Worm (Caenorhabditis elegans) whole organism, L1 larva: ENCODE measurements around the gene C05D9.7.

Source experiments
- C04F5.9 ChIP-seq: sonication (generic microtip); optimal IDR thresholded peaks from 2 replicates; lab custom pipeline; 2016; ENCODE audit warnings: missing genetic modification characterization, missing compliant biosample characterization
- C16A3.4 ChIP-seq: fragments of 150-350 bp; optimal IDR thresholded peaks from 2 replicates; lab custom pipeline; 2014; ENCODE audit warnings: missing biosample characterization, missing genetic modification characterization
- C34B4.2 ChIP-seq: sonication (generic microtip); optimal IDR thresholded peaks from 2 replicates; lab custom pipeline; 2017; ENCODE audit warnings: mild to moderate bottlenecking, missing genetic modification characterization, missing compliant biosample characterization
- Y116A8C.19 ChIP-seq: sonication (generic microtip); optimal IDR thresholded peaks from 2 replicates; lab custom pipeline; 2016; ENCODE audit warnings: missing compliant biosample characterization, missing genetic modification characterization, borderline replicate concordance
- alr-1 ChIP-seq: fragments of 200-800 bp; sonication (Bioruptor generic); optimal IDR thresholded peaks from 2 replicates; lab custom pipeline; 2018; ENCODE audit warnings: borderline replicate concordance, mild to moderate bottlenecking, missing genetic modification characterization, missing compliant biosample characterization
- aly-2 ChIP-seq: fragments of 150-350 bp; optimal IDR thresholded peaks from 2 replicates; lab custom pipeline; 2014; ENCODE audit warnings: missing biosample characterization, missing genetic modification characterization
- ceh-63 ChIP-seq: fragments of 200-800 bp; sonication (Bioruptor generic); optimal IDR thresholded peaks from 2 replicates; lab custom pipeline; 2018; ENCODE audit warnings: mild to moderate bottlenecking, missing genetic modification characterization, missing compliant biosample characterization
- ceh-8 ChIP-seq: fragments of 200-800 bp; sonication (Bioruptor generic); optimal IDR thresholded peaks from 2 replicates; lab custom pipeline; 2018; ENCODE audit warnings: mild to moderate bottlenecking, missing genetic modification characterization, moderate library complexity, missing compliant biosample characterization
- ces-1 ChIP-seq: fragments of 150-350 bp; optimal IDR thresholded peaks from 2 replicates; lab custom pipeline; 2014; ENCODE audit warnings: missing biosample characterization, missing genetic modification reagents, missing genetic modification characterization
- dsc-1 ChIP-seq: sonication (generic microtip); optimal IDR thresholded peaks from 2 replicates; lab custom pipeline; 2016; ENCODE audit warnings: mild to moderate bottlenecking, missing genetic modification characterization, missing compliant biosample characterization
- efl-1 ChIP-seq, 4 experiments: fragments of 150-350 bp; optimal IDR thresholded peaks in 3 of 4; peaks in 1 of 4; 1 replicate in 1 of 4; 2 replicates in 3 of 4; lab custom pipeline; 2014; ENCODE audit warnings: missing biosample characterization in 2 of 4, missing genetic modification characterization in 2 of 4, missing genetic modification reagents in 2 of 4
- elt-2 ChIP-seq: sonication (generic microtip); optimal IDR thresholded peaks from 2 replicates; lab custom pipeline; 2016; ENCODE audit warnings: missing genetic modification characterization, mild to moderate bottlenecking, inconsistent platforms, missing compliant biosample characterization, missing genetic modification reagents
- elt-3 ChIP-seq, 6 experiments: fragments of 150-350 bp in 1 of 6; sonication (generic microtip); optimal IDR thresholded peaks; 2 replicates each; lab custom pipeline; 2017 to 2018; ENCODE audit warnings: missing biosample characterization in 6 of 6, missing genetic modification characterization in 6 of 6, inconsistent platforms in 1 of 6
- ets-5 ChIP-seq: fragments of 200-800 bp; sonication (Bioruptor generic); IDR thresholded peaks from 2 replicates; pipeline ENCODE4 v1.3.6; 2022; ENCODE audit warnings: missing genetic modification characterization, missing compliant biosample characterization
- fkh-10 ChIP-seq: sonication (generic microtip); optimal IDR thresholded peaks from 2 replicates; lab custom pipeline; 2017; ENCODE audit warnings: missing biosample characterization, missing genetic modification reagents, missing genetic modification characterization
- fkh-8 ChIP-seq: sonication (generic microtip); optimal IDR thresholded peaks from 2 replicates; lab custom pipeline; 2016; ENCODE audit warnings: mild to moderate bottlenecking, missing genetic modification characterization, missing compliant biosample characterization
- hlh-17 ChIP-seq: fragments of 200-800 bp; sonication (Bioruptor generic); optimal IDR thresholded peaks from 2 replicates; lab custom pipeline; 2018; ENCODE audit warnings: missing genetic modification characterization, mild to moderate bottlenecking, missing compliant biosample characterization, moderate library complexity, borderline replicate concordance
- hpl-2 ChIP-seq: fragments of 150-350 bp; optimal IDR thresholded peaks from 2 replicates; lab custom pipeline; 2014; ENCODE audit warnings: missing biosample characterization, missing genetic modification reagents, missing genetic modification characterization
- lin-14 ChIP-seq: fragments of 200-800 bp; sonication (Bioruptor generic); optimal IDR thresholded peaks from 2 replicates; lab custom pipeline; 2018; ENCODE audit warnings: mild to moderate bottlenecking, missing genetic modification characterization, moderate library complexity, missing compliant biosample characterization
- lin-15B ChIP-seq: fragments of 150-350 bp; sonication (generic microtip); optimal IDR thresholded peaks from 3 replicates; lab custom pipeline; 2014; ENCODE audit warnings: missing biosample characterization, missing genetic modification characterization
- lin-35 ChIP-seq, 2 experiments: fragments of 150-350 bp; optimal IDR thresholded peaks; 2 replicates each; lab custom pipeline; 2014; ENCODE audit warnings: missing biosample characterization in 2 of 2, missing genetic modification characterization in 2 of 2, missing genetic modification reagents in 2 of 2
- lin-39 ChIP-seq: fragments of 150-350 bp; optimal IDR thresholded peaks from 2 replicates; lab custom pipeline; 2014; ENCODE audit warnings: missing biosample characterization, missing genetic modification reagents, missing genetic modification characterization
- lir-3 ChIP-seq: sonication (generic microtip); optimal IDR thresholded peaks from 2 replicates; lab custom pipeline; 2016; ENCODE audit warnings: mild to moderate bottlenecking, missing genetic modification characterization, moderate library complexity, missing compliant biosample characterization; ENCODE audit not compliant: poor library complexity
- lsy-2 ChIP-seq, 2 experiments: fragments of 150-350 bp; optimal IDR thresholded peaks; 2 replicates each; lab custom pipeline; 2014; ENCODE audit warnings: missing biosample characterization in 2 of 2, missing genetic modification characterization in 2 of 2
- mab-9 ChIP-seq: fragments of 200-800 bp; sonication (Bioruptor generic); IDR thresholded peaks from 2 replicates; pipeline ENCODE4 v1.3.6; 2022; ENCODE audit warnings: missing genetic modification reagents, missing genetic modification characterization, missing compliant biosample characterization
- mdl-1 ChIP-seq, 2 experiments: fragments of 150-350 bp; optimal IDR thresholded peaks; 2 replicates each; lab custom pipeline; 2014 to 2017; ENCODE audit warnings: missing biosample characterization in 2 of 2, missing genetic modification characterization in 2 of 2, inconsistent platforms in 1 of 2
- mef-2 ChIP-seq: fragments of 150-350 bp; optimal IDR thresholded peaks from 2 replicates; lab custom pipeline; 2014; ENCODE audit warnings: missing biosample characterization, missing genetic modification characterization
- nhr-11 ChIP-seq: fragments of 150-350 bp; optimal IDR thresholded peaks from 2 replicates; lab custom pipeline; 2014; ENCODE audit warnings: missing biosample characterization, missing genetic modification characterization
- nhr-237 ChIP-seq: fragments of 150-350 bp; optimal IDR thresholded peaks from 2 replicates; lab custom pipeline; 2014; ENCODE audit warnings: missing biosample characterization, missing genetic modification characterization
- nhr-28 ChIP-seq: fragments of 150-350 bp; optimal IDR thresholded peaks from 2 replicates; lab custom pipeline; 2014; ENCODE audit warnings: missing biosample characterization, missing genetic modification characterization
- nhr-71 ChIP-seq: sonication (generic microtip); optimal IDR thresholded peaks from 2 replicates; lab custom pipeline; 2016; ENCODE audit warnings: mild to moderate bottlenecking, missing genetic modification characterization, moderate library complexity, missing compliant biosample characterization
- nhr-84 ChIP-seq: sonication (generic microtip); optimal IDR thresholded peaks from 2 replicates; lab custom pipeline; 2017; ENCODE audit warnings: missing biosample characterization, missing genetic modification characterization
- nhr-85 ChIP-seq: sonication (generic microtip); peaks from one replicate; lab custom pipeline; 2016; ENCODE audit warnings: missing genetic modification characterization, inconsistent platforms, missing compliant biosample characterization
- pax-3 ChIP-seq: fragments of 200-800 bp; sonication (Bioruptor generic); optimal IDR thresholded peaks from 2 replicates; lab custom pipeline; 2018; ENCODE audit warnings: mild to moderate bottlenecking, missing genetic modification characterization, moderate library complexity, missing compliant biosample characterization
- snu-23 ChIP-seq: sonication (generic microtip); optimal IDR thresholded peaks from 2 replicates; lab custom pipeline; 2016; ENCODE audit warnings: missing genetic modification characterization, missing compliant biosample characterization
- sox-4 ChIP-seq: sonication (generic microtip); optimal IDR thresholded peaks from 2 replicates; lab custom pipeline; 2016; ENCODE audit warnings: missing genetic modification characterization, missing compliant biosample characterization
- sptf-1 ChIP-seq: fragments of 150-350 bp; optimal IDR thresholded peaks from 2 replicates; lab custom pipeline; 2014; ENCODE audit warnings: missing biosample characterization, missing genetic modification characterization
- sup-37 ChIP-seq: fragments of 200-800 bp; sonication (Bioruptor generic); optimal IDR thresholded peaks from 2 replicates; lab custom pipeline; 2018; ENCODE audit warnings: mild to moderate bottlenecking, missing genetic modification characterization, missing compliant biosample characterization
- tbx-2 ChIP-seq: sonication (generic microtip); optimal IDR thresholded peaks from 2 replicates; lab custom pipeline; 2016; ENCODE audit warnings: missing genetic modification characterization, missing compliant biosample characterization
- unc-30 ChIP-seq: sonication (generic microtip); optimal IDR thresholded peaks from 2 replicates; lab custom pipeline; 2017; ENCODE audit warnings: missing biosample characterization, missing genetic modification characterization
- unc-62 ChIP-seq: fragments of 150-350 bp; optimal IDR thresholded peaks from 2 replicates; lab custom pipeline; 2014; ENCODE audit warnings: missing biosample characterization, missing genetic modification reagents, missing genetic modification characterization
- unc-86 ChIP-seq: sonication (generic microtip); optimal IDR thresholded peaks from 2 replicates; lab custom pipeline; 2016; ENCODE audit warnings: missing genetic modification characterization, missing compliant biosample characterization
- vab-15 ChIP-seq: sonication (generic microtip); optimal IDR thresholded peaks from 2 replicates; lab custom pipeline; 2017; ENCODE audit warnings: missing genotype, mild to moderate bottlenecking, missing genetic modification characterization, missing compliant biosample characterization
- ztf-11 ChIP-seq, 2 experiments: sonication (generic microtip); optimal IDR thresholded peaks; 2 replicates each; lab custom pipeline; 2016 to 2017; ENCODE audit warnings: missing genetic modification characterization in 2 of 2, missing biosample characterization in 1 of 2, missing compliant biosample characterization in 1 of 2
- ztf-4 ChIP-seq: fragments of 150-350 bp; optimal IDR thresholded peaks from 2 replicates; lab custom pipeline; 2014; ENCODE audit warnings: missing biosample characterization, missing genetic modification characterization

C05D9.7 gene

ce11 chrX:1128503-1129036 is 9.4 kb upstream of the C05D9.7 start, which contains the start of gene snx-1 (continued):
- TF ChIP-seq lin-14 (GFP tag; lab: Kevin White, UChicago) (peak; percentile 88), hpl-2 (GFP tag; lab: Kevin White, UChicago) (no peak), unc-62 (GFP tag; lab: Kevin White, UChicago) (no peak), C34B4.2 (tag; lab: Kevin White, UChicago) (no peak), nhr-84 (tag; lab: Kevin White, UChicago) (no peak), nhr-11 (no peak), nhr-71 (tag; lab: Kevin White, UChicago) (peak; percentile 57), sup-37 (GFP tag; lab: Kevin White, UChicago) (no peak), nhr-28 (tag; lab: Kevin White, UChicago) (no peak), lin-15B (tag; lab: Kevin White, UChicago) (peak; percentile 37), lin-35 (GFP tag; optimal IDR thresholded peaks at IDR 0.05; lab: Kevin White, UChicago) (peak; percentile 37 to 73), tbx-2 (tag; lab: Kevin White, UChicago) (peak; percentile 52), mdl-1 (tag; optimal IDR thresholded peaks at IDR 0.05; lab: Kevin White, UChicago) (peak in 1 of 2 experiments; percentile 73)
- TF ChIP-seq, all 84 proteins: peak for 28

DNA sequence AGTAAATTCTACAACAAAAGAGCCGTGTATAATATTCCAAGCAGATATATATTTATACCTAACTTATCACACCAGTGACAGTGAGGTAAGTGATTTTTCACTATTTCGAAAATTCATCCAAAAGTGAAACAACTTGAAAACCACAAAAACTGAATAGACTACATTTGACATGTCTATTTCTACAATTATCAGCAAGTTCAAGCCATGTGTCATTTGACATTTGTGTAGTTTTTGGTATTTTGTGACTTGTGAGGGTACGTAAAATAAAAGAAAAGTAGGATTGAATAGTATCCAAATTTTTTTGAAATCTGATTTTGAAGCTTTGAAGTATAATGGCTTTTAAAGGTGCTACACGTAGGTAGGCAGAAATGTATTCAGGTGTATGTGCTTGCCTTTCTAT is 7.0 kb upstream of the C05D9.7 start:
- TF ChIP-seq nhr-85 (tag; lab: Kevin White, UChicago), result peak; percentile 6
- no peak for TF ChIP-seq Y116A8C.19
- no peak for TF ChIP-seq aly-2 (tag; lab: Kevin White, UChicago)
- TF ChIP-seq, all 84 proteins: peak for 1

ce11 chrX:1125426-1125825 is 6.2 kb upstream of the C05D9.7 start, which contains the start of gene lmp-2:
Gene lmp-2 (plus strand): TSS chrX:1125615.
- TF ChIP-seq mdl-1 (tag; optimal IDR thresholded peaks at IDR 0.05; lab: Kevin White, UChicago), result no peak
- no peak for TF ChIP-seq nhr-71 (tag; lab: Kevin White, UChicago)
- no peak for TF ChIP-seq lin-39 (tag; lab: Kevin White, UChicago)
- no peak for TF ChIP-seq hlh-17 (GFP tag; lab: Kevin White, UChicago)
- TF ChIP-seq elt-2, result peak; percentile 48
- TF ChIP-seq Y116A8C.19, result no peak
- TF ChIP-seq ceh-8 (GFP tag; lab: Kevin White, UChicago), result no peak

DNA sequence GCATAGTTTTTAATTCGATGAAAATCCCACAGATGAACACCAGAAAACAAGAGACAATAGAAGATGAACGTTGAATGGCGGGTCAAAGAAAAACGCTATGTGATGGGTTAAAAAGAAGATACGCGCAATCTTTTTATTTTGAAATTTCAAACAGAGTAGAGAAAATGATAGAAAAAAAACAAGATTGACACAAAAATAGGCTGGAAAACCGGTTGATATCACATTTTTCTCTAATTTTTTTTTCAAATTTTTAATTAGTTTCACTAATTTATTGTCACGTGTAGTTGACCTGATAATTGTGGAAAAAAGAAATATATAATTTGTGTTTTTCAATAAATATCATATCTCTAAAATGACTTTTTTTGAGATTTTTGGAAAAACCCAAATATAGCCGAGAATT is 4.9 kb upstream of the C05D9.7 start, which contains the start of gene C05D9.9:
Gene C05D9.9 (minus strand): TSS at position 101 of the 400 bp plus-strand sequence.
- TF ChIP-seq ceh-63 (GFP tag; lab: Kevin White, UChicago), result no peak
- peak; percentile 1 for TF ChIP-seq snu-23 (GFP tag; lab: Kevin White, UChicago)
- no peak for TF ChIP-seq lir-3 (tag; lab: Kevin White, UChicago)
- TF ChIP-seq lsy-2 (tag; optimal IDR thresholded peaks at IDR 0.05; lab: Kevin White, UChicago), result no peak
- peak; percentile 56 for TF ChIP-seq nhr-85 (tag; lab: Kevin White, UChicago)
- no peak for TF ChIP-seq pax-3 (tag; lab: Kevin White, UChicago)
- no peak for TF ChIP-seq alr-1 (tag; lab: Kevin White, UChicago)
- TF ChIP-seq vab-15 (tag; lab: Kevin White, UChicago), result no peak
- no peak for TF ChIP-seq nhr-28 (tag; lab: Kevin White, UChicago)
- TF ChIP-seq mef-2 (tag; lab: Kevin White, UChicago), result no peak
- no peak for TF ChIP-seq efl-1 (optimal IDR thresholded peaks at IDR 0.05; lab: Kevin White, UChicago)
- TF ChIP-seq efl-1 (GFP tag; optimal IDR thresholded peaks at IDR 0.05 in 1 of 2; lab: Kevin White, UChicago), result peak in 1 of 2 experiments; percentile 7
- TF ChIP-seq ztf-11 (tag; optimal IDR thresholded peaks at IDR 0.05; lab: Kevin White, UChicago), result no peak
- no peak for TF ChIP-seq nhr-71 (tag; lab: Kevin White, UChicago)
- TF ChIP-seq fkh-10 (GFP tag; lab: Kevin White, UChicago), result no peak
- TF ChIP-seq nhr-237 (tag; lab: Kevin White, UChicago), result no peak
- TF ChIP-seq mab-9 (GFP tag; lab: Robert Waterston, UW), result no peak
- no peak for TF ChIP-seq fkh-8 (tag; lab: Kevin White, UChicago)
- no peak for TF ChIP-seq elt-2
- no peak for TF ChIP-seq sox-4 (tag; lab: Kevin White, UChicago)
- TF ChIP-seq ets-5 (GFP tag; lab: Robert Waterston, UW), result no peak
- TF ChIP-seq C16A3.4, result no peak
- no peak for TF ChIP-seq unc-86 (tag; lab: Kevin White, UChicago)
- TF ChIP-seq unc-30, result no peak
- peak; percentile 10 for TF ChIP-seq lin-14 (GFP tag; lab: Kevin White, UChicago)
- no peak for TF ChIP-seq C04F5.9 (tag; lab: Kevin White, UChicago)
- TF ChIP-seq dsc-1 (tag; lab: Kevin White, UChicago), result no peak
- no peak for TF ChIP-seq ces-1 (GFP tag; lab: Kevin White, UChicago)
- no peak for TF ChIP-seq ztf-4 (tag; lab: Kevin White, UChicago)
- TF ChIP-seq sptf-1 (tag; lab: Kevin White, UChicago), result no peak
- no peak for TF ChIP-seq lin-39 (tag; lab: Kevin White, UChicago)
- TF ChIP-seq elt-3 (tag; optimal IDR thresholded peaks at IDR 0.05; lab: Kevin White, UChicago), result peak in 1 of 6 experiments; percentile 5
